Worm (Caenorhabditis elegans) whole organism, L4 larva: ENCODE data around the gene T25B2.1.

Source experiments
- F44E2.7 ChIP-seq: fragments of 200-800 bp; sonication (Bioruptor generic); IDR thresholded peaks from 2 replicates; pipeline ENCODE4 v2.1.2; 2022; ENCODE audit warnings: missing genetic modification characterization, missing compliant biosample characterization
- R02D3.7 ChIP-seq: fragments of 150-350 bp; sonication (generic microtip); optimal IDR thresholded peaks from 3 replicates; lab custom pipeline; 2014; ENCODE audit warnings: missing biosample characterization, missing genetic modification characterization
- T26A8.4 ChIP-seq: fragments of 200-800 bp; sonication (Bioruptor generic); IDR thresholded peaks from 2 replicates; pipeline ENCODE4 v1.3.6; 2022; ENCODE audit warnings: missing genetic modification characterization, missing compliant biosample characterization
- Y5F2A.4 ChIP-seq: fragments of 200-800 bp; sonication (Bioruptor generic); optimal IDR thresholded peaks from 2 replicates; lab custom pipeline; 2018; ENCODE audit warnings: mild to moderate bottlenecking, missing genetic modification characterization, missing compliant biosample characterization
- Y75B8A.6 ChIP-seq: fragments of 200-800 bp; sonication (Bioruptor generic); IDR thresholded peaks from 2 replicates; pipeline ENCODE4 v1.3.6; 2022; ENCODE audit warnings: missing genetic modification reagents, missing genetic modification characterization, missing compliant biosample characterization
- ZK337.2 ChIP-seq: fragments of 200-800 bp; sonication (Bioruptor generic); IDR thresholded peaks from 2 replicates; pipeline ENCODE4 v1.3.6; 2022; ENCODE audit warnings: missing genetic modification reagents, missing genetic modification characterization, missing compliant biosample characterization
- ama-1 ChIP-seq: fragments of 150-350 bp; optimal IDR thresholded peaks from 2 replicates; lab custom pipeline; 2014; ENCODE audit warnings: inconsistent platforms, mixed read lengths
- arid-1 ChIP-seq: fragments of 200-800 bp; sonication (Bioruptor generic); conservative IDR thresholded peaks from 2 replicates; pipeline ENCODE4 v1.3.6; 2022; ENCODE audit warnings: missing genetic modification reagents, missing genetic modification characterization, missing compliant biosample characterization
- ceh-32 ChIP-seq: sonication (generic microtip); optimal IDR thresholded peaks from 2 replicates; lab custom pipeline; 2016; ENCODE audit warnings: mild to moderate bottlenecking, missing genetic modification characterization, missing compliant biosample characterization; ENCODE audit not compliant: poor library complexity
- ceh-44 ChIP-seq: fragments of 200-800 bp; sonication (Bioruptor generic); IDR thresholded peaks from 2 replicates; pipeline ENCODE4 v1.3.6; 2022; ENCODE audit warnings: missing genetic modification reagents, missing genetic modification characterization, missing compliant biosample characterization
- ceh-62 ChIP-seq: sonication (generic microtip); optimal IDR thresholded peaks from 2 replicates; lab custom pipeline; 2017; ENCODE audit warnings: missing biosample characterization, missing genetic modification characterization
- ceh-82 ChIP-seq: sonication (generic microtip); optimal IDR thresholded peaks from 2 replicates; lab custom pipeline; 2017; ENCODE audit warnings: missing biosample characterization, missing genetic modification characterization
- ctbp-1 ChIP-seq: fragments of 200-800 bp; sonication (Bioruptor generic); IDR thresholded peaks from 2 replicates; pipeline ENCODE4 v1.3.6; 2022; ENCODE audit warnings: missing genetic modification reagents, missing genetic modification characterization, missing compliant biosample characterization
- daf-12 ChIP-seq: fragments of 150-350 bp; optimal IDR thresholded peaks from 2 replicates; lab custom pipeline; 2014; ENCODE audit warnings: missing biosample characterization, missing genetic modification reagents, missing genetic modification characterization
- daf-16 ChIP-seq, 3 experiments: sonication (generic microtip); optimal IDR thresholded peaks; 2 replicates each; lab custom pipeline; 2016 to 2017; ENCODE audit warnings: missing genetic modification characterization in 3 of 3, missing genetic modification reagents in 3 of 3, mild to moderate bottlenecking in 2 of 3, missing compliant biosample characterization in 2 of 3, missing biosample characterization in 1 of 3, moderate library complexity in 1 of 3
- daf-8 ChIP-seq: fragments of 200-800 bp; sonication (Bioruptor generic); IDR thresholded peaks from 2 replicates; pipeline ENCODE4 v1.3.6; 2022; ENCODE audit warnings: missing genetic modification characterization, missing compliant biosample characterization
- dmd-6 ChIP-seq: fragments of 200-800 bp; sonication (Bioruptor generic); IDR thresholded peaks from 2 replicates; pipeline ENCODE4 v1.3.6; 2022; ENCODE audit warnings: missing genetic modification reagents, missing genetic modification characterization, missing compliant biosample characterization
- dve-1 ChIP-seq: sonication (generic microtip); optimal IDR thresholded peaks from 2 replicates; lab custom pipeline; 2017; ENCODE audit warnings: antibody characterized with exemption, mild to moderate bottlenecking, missing genetic modification characterization, missing compliant biosample characterization; ENCODE audit not compliant: insufficient read depth
- fos-1 ChIP-seq: fragments of 150-350 bp; optimal IDR thresholded peaks from 2 replicates; lab custom pipeline; 2014; ENCODE audit warnings: missing biosample characterization, missing genetic modification characterization
- hlh-11 ChIP-seq: fragments of 200-800 bp; sonication (Bioruptor generic); optimal IDR thresholded peaks from 2 replicates; lab custom pipeline; 2018; ENCODE audit warnings: mild to moderate bottlenecking, missing genetic modification characterization, missing compliant biosample characterization
- hlh-30 ChIP-seq: sonication (generic microtip); optimal IDR thresholded peaks from 2 replicates; lab custom pipeline; 2017; ENCODE audit warnings: antibody characterized with exemption, mild to moderate bottlenecking, missing genetic modification characterization, missing compliant biosample characterization; ENCODE audit not compliant: insufficient read depth
- jun-1 ChIP-seq: fragments of 150-350 bp; optimal IDR thresholded peaks from 2 replicates; lab custom pipeline; 2014; ENCODE audit warnings: missing biosample characterization, missing genetic modification reagents, missing genetic modification characterization
- lin-38 ChIP-seq: fragments of 200-800 bp; sonication (Bioruptor generic); IDR thresholded peaks from 2 replicates; pipeline ENCODE4 v1.3.6; 2022; ENCODE audit warnings: missing genetic modification reagents, missing genetic modification characterization, missing compliant biosample characterization
- lir-3 ChIP-seq: sonication (generic microtip); optimal IDR thresholded peaks from 2 replicates; lab custom pipeline; 2016; ENCODE audit warnings: mild to moderate bottlenecking, missing genetic modification characterization, missing compliant biosample characterization
- mep-1 ChIP-seq: fragments of 150-350 bp; sonication (generic microtip); optimal IDR thresholded peaks from 3 replicates; lab custom pipeline; 2014; ENCODE audit warnings: missing biosample characterization, missing genetic modification characterization
- mxl-2 ChIP-seq: fragments of 200-800 bp; sonication (Bioruptor generic); conservative IDR thresholded peaks from 2 replicates; pipeline ENCODE4 v1.3.6; 2022; ENCODE audit warnings: missing genetic modification reagents, missing genetic modification characterization, missing compliant biosample characterization
- nhr-11 ChIP-seq: fragments of 150-350 bp; optimal IDR thresholded peaks from 2 replicates; lab custom pipeline; 2014; ENCODE audit warnings: missing biosample characterization, missing genetic modification characterization
- nhr-111 ChIP-seq: fragments of 200-800 bp; sonication (Bioruptor generic); optimal IDR thresholded peaks from 2 replicates; lab custom pipeline; 2018; ENCODE audit warnings: mild to moderate bottlenecking, missing genetic modification characterization, missing compliant biosample characterization
- nhr-25 ChIP-seq: sonication (generic microtip); optimal IDR thresholded peaks from 2 replicates; lab custom pipeline; 2017; ENCODE audit warnings: missing genetic modification characterization, mild to moderate bottlenecking, missing compliant biosample characterization, antibody characterized with exemption, moderate library complexity, borderline replicate concordance; ENCODE audit not compliant: insufficient read depth
- nhr-28 ChIP-seq: fragments of 150-350 bp; optimal IDR thresholded peaks from 2 replicates; lab custom pipeline; 2014; ENCODE audit warnings: missing biosample characterization, missing genetic modification characterization
- nhr-41 ChIP-seq: fragments of 200-800 bp; sonication (Bioruptor generic); IDR thresholded peaks from 2 replicates; pipeline ENCODE4 v1.3.6; 2022; ENCODE audit warnings: missing genetic modification reagents, missing genetic modification characterization, missing compliant biosample characterization
- nhr-48 ChIP-seq: sonication (generic microtip); optimal IDR thresholded peaks from 2 replicates; lab custom pipeline; 2016; ENCODE audit warnings: mild to moderate bottlenecking, missing genetic modification characterization, missing compliant biosample characterization
- nhr-76 ChIP-seq: fragments of 150-350 bp; optimal IDR thresholded peaks from 2 replicates; lab custom pipeline; 2014; ENCODE audit warnings: missing biosample characterization, missing genetic modification characterization
- nhr-77 ChIP-seq: fragments of 150-350 bp; optimal IDR thresholded peaks from 2 replicates; lab custom pipeline; 2014; ENCODE audit warnings: missing biosample characterization, missing genetic modification characterization
- pha-4 ChIP-seq, 2 experiments: fragments of 150-350 bp in 1 of 2; fragments of 200-800 bp in 1 of 2; sonication (Bioruptor generic) in 1 of 2; IDR thresholded peaks in 1 of 2; optimal IDR thresholded peaks in 1 of 2; 2 replicates each; pipeline versions ENCODE4 v1.3.6 to Lab custom; 2014 to 2022; ENCODE audit warnings: missing genetic modification characterization in 2 of 2, missing genetic modification reagents in 2 of 2, missing biosample characterization in 1 of 2, missing compliant biosample characterization in 1 of 2
- skn-1 ChIP-seq: fragments of 150-350 bp; optimal IDR thresholded peaks from 2 replicates; lab custom pipeline; 2014; ENCODE audit warnings: missing biosample characterization, missing genetic modification characterization
- snpc-1.2 ChIP-seq: fragments of 200-800 bp; sonication (Bioruptor generic); IDR thresholded peaks from 2 replicates; pipeline ENCODE4 v1.3.6; 2022; ENCODE audit warnings: missing genetic modification reagents, missing genetic modification characterization, missing compliant biosample characterization
- snpc-4 ChIP-seq: fragments of 150-350 bp; optimal IDR thresholded peaks from 2 replicates; lab custom pipeline; 2014; ENCODE audit warnings: missing biosample characterization, missing genetic modification characterization
- spr-1 ChIP-seq: sonication (generic microtip); optimal IDR thresholded peaks from 2 replicates; lab custom pipeline; 2016; ENCODE audit warnings: mild to moderate bottlenecking, missing genetic modification characterization, missing compliant biosample characterization
- unc-62 ChIP-seq, 3 experiments: fragments of 150-350 bp in 1 of 3; sonication (generic microtip); optimal IDR thresholded peaks in 2 of 3; peaks in 1 of 3; 1 replicate in 1 of 3; 2 replicates in 2 of 3; lab custom pipeline; 2014 to 2017; ENCODE audit warnings: missing biosample characterization in 3 of 3, missing genetic modification characterization in 3 of 3, missing genetic modification reagents in 3 of 3, missing genotype in 1 of 3
- vab-7 ChIP-seq: fragments of 200-800 bp; sonication (Bioruptor generic); IDR thresholded peaks from 2 replicates; pipeline ENCODE4 v1.3.6; 2022; ENCODE audit warnings: missing genetic modification reagents, missing genetic modification characterization, missing compliant biosample characterization
- zag-1 ChIP-seq: fragments of 150-350 bp; optimal IDR thresholded peaks from 2 replicates; lab custom pipeline; 2014; ENCODE audit warnings: missing biosample characterization, missing genetic modification characterization
- zfp-2 ChIP-seq: sonication (generic microtip); optimal IDR thresholded peaks from 2 replicates; lab custom pipeline; 2016; ENCODE audit warnings: mild to moderate bottlenecking, missing genetic modification characterization, missing compliant biosample characterization
- zip-11 ChIP-seq: fragments of 200-800 bp; sonication (Bioruptor generic); IDR thresholded peaks from 2 replicates; pipeline ENCODE4 v1.3.6; 2022; ENCODE audit warnings: missing genetic modification characterization, missing compliant biosample characterization
- ztf-11 ChIP-seq: fragments of 150-350 bp; optimal IDR thresholded peaks from 2 replicates; lab custom pipeline; 2014; ENCODE audit warnings: missing biosample characterization, missing genetic modification characterization
- ztf-7 ChIP-seq: fragments of 150-350 bp; optimal IDR thresholded peaks from 2 replicates; lab custom pipeline; 2014; ENCODE audit warnings: missing biosample characterization, missing genetic modification characterization

T25B2.1 gene

ce11 chrX:6128225-6128686 is 45.5 kb upstream of the T25B2.1 start, which contains the start of gene C15H9.9 (continued):
- TF ChIP-seq dve-1 (tag; lab: Kevin White, UChicago) (no peak), zip-11 (no peak), ceh-82 (tag; lab: Kevin White, UChicago) (no peak), arid-1 (GFP tag; lab: Robert Waterston, UW) (no peak), nhr-11 (tag; lab: Kevin White, UChicago) (no peak), Y5F2A.4 (GFP tag; lab: Kevin White, UChicago) (no peak), vab-7 (GFP tag; lab: Robert Waterston, UW) (no peak), snpc-4 (tag; lab: Kevin White, UChicago) (no peak), snpc-1.2 (GFP tag; lab: Robert Waterston, UW) (no peak), jun-1 (tag; lab: Kevin White, UChicago) (no peak), nhr-111 (GFP tag; lab: Kevin White, UChicago) (no peak), nhr-28 (tag; lab: Kevin White, UChicago) (peak; percentile 38), lin-38 (GFP tag; lab: Robert Waterston, UW) (no peak), ztf-7 (no peak), mep-1 (peak; percentile 37), ZK337.2 (no peak), ama-1 (lab: Kevin White, UChicago) (no peak)

- TF ChIP-seq skn-1, result no peak
- no peak for TF ChIP-seq T26A8.4 (GFP tag; lab: Robert Waterston, UW)
- no peak for TF ChIP-seq nhr-41 (GFP tag; lab: Robert Waterston, UW)
- no peak for TF ChIP-seq nhr-25 (tag; lab: Kevin White, UChicago)
- TF ChIP-seq ztf-11 (tag; lab: Kevin White, UChicago), result no peak
- no peak for TF ChIP-seq snpc-1.2 (GFP tag; lab: Robert Waterston, UW)
- peak in 1 of 2 experiments; percentile 88 for TF ChIP-seq unc-62 (GFP tag; optimal IDR thresholded peaks at IDR 0.05 in 1 of 2; lab: Kevin White, UChicago)
- TF ChIP-seq unc-62 (tag; optimal IDR thresholded peaks at IDR 0.05; lab: Kevin White, UChicago), result no peak
- no peak for TF ChIP-seq nhr-11 (tag; lab: Kevin White, UChicago)
Measured at ce11 chrX:6128773-6129172, 45.0 kb upstream of the T25B2.1 start.

- TF ChIP-seq spr-1, result no peak
- TF ChIP-seq ctbp-1 (GFP tag; lab: Robert Waterston, UW), result no peak
- TF ChIP-seq nhr-77, result peak; percentile 34
- TF ChIP-seq daf-12, result no peak
- no peak for TF ChIP-seq daf-16 (GFP tag; optimal IDR thresholded peaks at IDR 0.05; lab: Kevin White, UChicago)
- peak; percentile 77 for TF ChIP-seq daf-16 (tag; optimal IDR thresholded peaks at IDR 0.05; lab: Kevin White, UChicago)
- TF ChIP-seq R02D3.7, result no peak
- no peak for TF ChIP-seq zfp-2 (tag; lab: Kevin White, UChicago)
- TF ChIP-seq pha-4 (GFP tag; IDR thresholded peaks at IDR 0.05; lab: Robert Waterston, UW), result no peak
- TF ChIP-seq pha-4 (tag; optimal IDR thresholded peaks at IDR 0.05; lab: Kevin White, UChicago), result no peak
- no peak for TF ChIP-seq ama-1 (lab: Kevin White, UChicago)
- TF ChIP-seq ceh-44 (GFP tag; lab: Robert Waterston, UW), result no peak
- TF ChIP-seq ceh-62 (tag; lab: Kevin White, UChicago), result no peak
- no peak for TF ChIP-seq arid-1 (GFP tag; lab: Robert Waterston, UW)
- TF ChIP-seq zag-1 (tag; lab: Kevin White, UChicago), result no peak
- no peak for TF ChIP-seq fos-1 (tag; lab: Kevin White, UChicago)
- TF ChIP-seq ztf-11 (tag; lab: Kevin White, UChicago), result no peak
- TF ChIP-seq Y75B8A.6 (GFP tag; lab: Robert Waterston, UW), result no peak
- TF ChIP-seq hlh-30 (tag; lab: Kevin White, UChicago), result no peak
- TF ChIP-seq lir-3 (tag; lab: Kevin White, UChicago), result no peak
- TF ChIP-seq hlh-11 (tag; lab: Kevin White, UChicago), result peak; percentile 77
- TF ChIP-seq nhr-48 (tag; lab: Kevin White, UChicago), result peak; percentile 15
- no peak for TF ChIP-seq nhr-76 (tag; lab: Kevin White, UChicago)
- TF ChIP-seq F44E2.7 (GFP tag; lab: Robert Waterston, UW), result no peak
- no peak for TF ChIP-seq mxl-2 (GFP tag; lab: Robert Waterston, UW)
- TF ChIP-seq dve-1 (tag; lab: Kevin White, UChicago), result peak; percentile 81
- TF ChIP-seq vab-7 (GFP tag; lab: Robert Waterston, UW), result no peak
- peak; percentile 85 for TF ChIP-seq dmd-6
- TF ChIP-seq daf-8 (GFP tag; lab: Robert Waterston, UW), result no peak
- peak; percentile 22 for TF ChIP-seq mep-1
- TF ChIP-seq ceh-32 (tag; lab: Kevin White, UChicago), result no peak
Measured at ce11 chrX:6129277-6129676, 44.5 kb upstream of the T25B2.1 start.
